Fruit fly (Drosophila melanogaster) whole organism, embryonic: Measurements from ENCODE around the gene tipE.

ENCODE experiments used
- Atf-2 ChIP-seq: fragments of 200-800 bp; sonication (Bioruptor generic); optimal IDR thresholded peaks from 2 replicates; lab custom pipeline; 2016; ENCODE audit warnings: missing biosample characterization, missing genetic modification characterization
- C15 ChIP-seq: fragments of 200-800 bp; sonication (Bioruptor generic); IDR thresholded peaks from 3 replicates; pipeline ENCODE4 v1.3.6; 2022; ENCODE audit warnings: missing biosample characterization, missing genetic modification characterization
- CG10565 ChIP-seq: fragments of 200-800 bp; sonication (Bioruptor generic); optimal IDR thresholded peaks from 3 replicates; lab custom pipeline; 2016; ENCODE audit warnings: missing biosample characterization, mild to moderate bottlenecking, missing genetic modification characterization
- CG10979 ChIP-seq: fragments of 200-800 bp; sonication (Bioruptor generic); optimal IDR thresholded peaks from 2 replicates; lab custom pipeline; 2018; ENCODE audit warnings: missing biosample characterization, mild to moderate bottlenecking, missing genetic modification characterization, moderate library complexity
- CG12219 ChIP-seq: fragments of 200-800 bp; sonication (Bioruptor generic); optimal IDR thresholded peaks from 3 replicates; lab custom pipeline; 2018; ENCODE audit warnings: missing biosample characterization, mild to moderate bottlenecking, missing genetic modification characterization
- CG14441 ChIP-seq: fragments of 200-800 bp; sonication (Bioruptor generic); IDR thresholded peaks from 2 replicates; pipeline ENCODE4 v1.3.6; 2022; ENCODE audit warnings: missing biosample characterization, missing genetic modification characterization
- CG1529 ChIP-seq: fragments of 200-800 bp; sonication (Bioruptor generic); optimal IDR thresholded peaks from 3 replicates; lab custom pipeline; 2018; ENCODE audit warnings: missing biosample characterization, missing genetic modification characterization
- CG17912 ChIP-seq: fragments of 200-800 bp; sonication (Bioruptor generic); optimal IDR thresholded peaks from 2 replicates; lab custom pipeline; 2018; ENCODE audit warnings: missing biosample characterization, mild to moderate bottlenecking, missing genetic modification characterization
- CG2875 ChIP-seq: fragments of 200-800 bp; sonication (Bioruptor generic); optimal IDR thresholded peaks from 2 replicates; lab custom pipeline; 2017; ENCODE audit warnings: missing biosample characterization, mild to moderate bottlenecking, missing genetic modification characterization, missing genetic modification reagents
- CG30020 ChIP-seq: fragments of 200-800 bp; optimal IDR thresholded peaks from 2 replicates; lab custom pipeline; 2019; ENCODE audit warnings: missing biosample characterization, mild to moderate bottlenecking, missing genetic modification characterization, moderate library complexity
- CG31388 ChIP-seq: fragments of 200-800 bp; sonication (Bioruptor generic); optimal IDR thresholded peaks from 2 replicates; lab custom pipeline; 2016; ENCODE audit warnings: missing biosample characterization, missing genetic modification characterization
- CG3163 ChIP-seq: fragments of 200-800 bp; sonication (Bioruptor generic); optimal IDR thresholded peaks from 3 replicates; lab custom pipeline; 2016; ENCODE audit warnings: missing biosample characterization, missing genetic modification characterization
- CG32772 ChIP-seq: fragments of 200-800 bp; sonication (Bioruptor generic); IDR thresholded peaks from 2 replicates; pipeline ENCODE4 v1.3.6; 2022; ENCODE audit warnings: missing biosample characterization, missing genetic modification characterization
- CG3995 ChIP-seq: fragments of 200-800 bp; sonication (Bioruptor generic); optimal IDR thresholded peaks from 3 replicates; lab custom pipeline; 2016; ENCODE audit warnings: missing biosample characterization, missing genetic modification characterization
- CG4360 ChIP-seq: fragments of 200-800 bp; sonication (Bioruptor generic); IDR thresholded peaks from 2 replicates; pipeline ENCODE4 v1.3.6; 2022; ENCODE audit warnings: missing biosample characterization, missing genetic modification characterization
- CG43689 ChIP-seq: fragments of 200-800 bp; sonication (Bioruptor generic); IDR thresholded peaks from 2 replicates; pipeline ENCODE4 v1.3.6; 2022; ENCODE audit warnings: missing biosample characterization, missing genetic modification characterization
- CG4404 ChIP-seq: fragments of 200-800 bp; sonication (Bioruptor generic); IDR thresholded peaks from 2 replicates; pipeline ENCODE4 v1.3.6; 2022; ENCODE audit warnings: missing biosample characterization, missing genetic modification characterization
- CG4617 ChIP-seq: fragments of 200-800 bp; sonication (Bioruptor generic); optimal IDR thresholded peaks from 3 replicates; lab custom pipeline; 2016; ENCODE audit warnings: missing biosample characterization, missing genetic modification characterization, borderline replicate concordance
- CG5245 ChIP-seq: fragments of 200-800 bp; sonication (Bioruptor generic); optimal IDR thresholded peaks from 3 replicates; lab custom pipeline; 2016; ENCODE audit warnings: missing biosample characterization, missing genetic modification characterization
- CG6254 ChIP-seq: fragments of 200-800 bp; sonication (Bioruptor generic); optimal IDR thresholded peaks from 3 replicates; lab custom pipeline; 2017; ENCODE audit warnings: mild to moderate bottlenecking, missing biosample characterization, missing genetic modification reagents, missing genetic modification characterization
- CG7839 ChIP-seq: fragments of 200-800 bp; sonication (Bioruptor generic); optimal IDR thresholded peaks from 3 replicates; lab custom pipeline; 2018; ENCODE audit warnings: missing biosample characterization, mild to moderate bottlenecking, missing genetic modification characterization, moderate library complexity
- CG7928 ChIP-seq: fragments of 200-800 bp; sonication (Bioruptor generic); optimal IDR thresholded peaks from 2 replicates; lab custom pipeline; 2017; ENCODE audit warnings: missing biosample characterization, mild to moderate bottlenecking, missing genetic modification characterization
- CG8478 ChIP-seq: fragments of >200 bp; optimal IDR thresholded peaks from 2 replicates; lab custom pipeline; 2018
- CG9437 ChIP-seq: fragments of 200-800 bp; sonication (Bioruptor generic); optimal IDR thresholded peaks from 2 replicates; lab custom pipeline; 2018; ENCODE audit warnings: missing biosample characterization, mild to moderate bottlenecking, missing genetic modification characterization
- Camta ChIP-seq: fragments of 200-800 bp; sonication (Bioruptor generic); optimal IDR thresholded peaks from 2 replicates; lab custom pipeline; 2016; ENCODE audit warnings: missing biosample characterization, missing genetic modification characterization
- Dad ChIP-seq: fragments of 200-800 bp; sonication (Bioruptor generic); optimal IDR thresholded peaks from 3 replicates; lab custom pipeline; 2016; ENCODE audit warnings: missing biosample characterization, missing genetic modification characterization
- Drgx ChIP-seq: fragments of 200-800 bp; sonication (Bioruptor generic); IDR thresholded peaks from 2 replicates; pipeline ENCODE4 v1.3.6; 2022; ENCODE audit warnings: missing biosample characterization, missing genetic modification characterization
- Kr ChIP-seq: fragments of 200-800 bp; sonication (Bioruptor generic); optimal IDR thresholded peaks from 2 replicates; lab custom pipeline; 2017; ENCODE audit warnings: missing biosample characterization, mild to moderate bottlenecking, missing genetic modification characterization
- MTF-1 ChIP-seq: fragments of 200-800 bp; sonication (Bioruptor generic); optimal IDR thresholded peaks from 2 replicates; lab custom pipeline; 2018; ENCODE audit warnings: missing biosample characterization, mild to moderate bottlenecking, missing genetic modification characterization, borderline replicate concordance
- PHDP ChIP-seq: fragments of 200-800 bp; sonication (Bioruptor generic); optimal IDR thresholded peaks from 3 replicates; lab custom pipeline; 2018; ENCODE audit warnings: missing biosample characterization, mild to moderate bottlenecking, missing genetic modification characterization, moderate library complexity
- Rx ChIP-seq: fragments of 200-800 bp; sonication (Bioruptor generic); IDR thresholded peaks from 2 replicates; pipeline ENCODE4 v1.3.6; 2022; ENCODE audit warnings: missing biosample characterization, missing genetic modification characterization
- Sox102F ChIP-seq: fragments of 200-800 bp; sonication (Bioruptor generic); optimal IDR thresholded peaks from 2 replicates; lab custom pipeline; 2018; ENCODE audit warnings: missing biosample characterization, mild to moderate bottlenecking, missing genetic modification characterization, moderate library complexity
- Trl ChIP-seq, 3 experiments: fragments of >200 bp in 2 of 3; fragments of 200-800 bp in 1 of 3; sonication (Bioruptor generic) in 1 of 3; optimal IDR thresholded peaks; 2 replicates in 1 of 3; 3 replicates in 2 of 3; lab custom pipeline; 2016 to 2017; ENCODE audit warnings: missing biosample characterization in 1 of 3, missing genetic modification characterization in 1 of 3
- Vsx1 ChIP-seq: fragments of 200-800 bp; sonication (Bioruptor generic); optimal IDR thresholded peaks from 2 replicates; lab custom pipeline; 2017; ENCODE audit warnings: missing biosample characterization, mild to moderate bottlenecking, missing genetic modification characterization, missing genetic modification reagents
- Xrp1 ChIP-seq: fragments of 200-800 bp; sonication (Bioruptor generic); IDR thresholded peaks from 2 replicates; pipeline ENCODE4 v1.3.6; 2022; ENCODE audit warnings: missing biosample characterization, missing genetic modification characterization
- ab ChIP-seq: fragments of 200-800 bp; sonication (Bioruptor generic); optimal IDR thresholded peaks from 2 replicates; lab custom pipeline; 2016; ENCODE audit warnings: missing biosample characterization, missing genetic modification characterization
- al ChIP-seq: fragments of 200-800 bp; sonication (Bioruptor generic); IDR thresholded peaks from 2 replicates; pipeline ENCODE4 v1.3.6; 2022; ENCODE audit warnings: missing biosample characterization, missing genetic modification characterization
- amos ChIP-seq: fragments of 200-800 bp; sonication (Bioruptor generic); IDR thresholded peaks from 2 replicates; pipeline ENCODE4 v1.3.6; 2022; ENCODE audit warnings: missing biosample characterization, missing genetic modification characterization; ENCODE audit not compliant: partially characterized antibody
- ash1 ChIP-seq: fragments of 200-800 bp; sonication (Bioruptor generic); optimal IDR thresholded peaks from 2 replicates; lab custom pipeline; 2018; ENCODE audit warnings: missing biosample characterization, mild to moderate bottlenecking, missing genetic modification characterization
- bcd ChIP-seq: fragments of 200-800 bp; sonication (Bioruptor generic); optimal IDR thresholded peaks from 2 replicates; lab custom pipeline; 2017; ENCODE audit warnings: missing biosample characterization, mild to moderate bottlenecking, missing genetic modification characterization
- cad ChIP-seq: fragments of >200 bp; optimal IDR thresholded peaks from 2 replicates; lab custom pipeline; 2017; ENCODE audit warnings: missing biosample characterization, missing genetic modification characterization
- crc ChIP-seq: fragments of 200-800 bp; sonication (Bioruptor generic); optimal IDR thresholded peaks from 2 replicates; lab custom pipeline; 2016; ENCODE audit warnings: missing biosample characterization, missing genetic modification characterization
- dmrt99B ChIP-seq: fragments of 200-800 bp; sonication (Bioruptor generic); optimal IDR thresholded peaks from 2 replicates; lab custom pipeline; 2018; ENCODE audit warnings: missing biosample characterization, mild to moderate bottlenecking, missing genetic modification characterization, moderate library complexity
- en ChIP-seq: fragments of 200-800 bp; sonication (Bioruptor generic); optimal IDR thresholded peaks from 2 replicates; lab custom pipeline; 2016; ENCODE audit warnings: missing biosample characterization, missing genetic modification characterization
- grau ChIP-seq: fragments of 200-800 bp; optimal IDR thresholded peaks from 3 replicates; lab custom pipeline; 2019; ENCODE audit warnings: missing biosample characterization, mild to moderate bottlenecking, missing genetic modification characterization, moderate library complexity
- pros ChIP-seq: fragments of 200-800 bp; sonication (Bioruptor generic); optimal IDR thresholded peaks from 3 replicates; lab custom pipeline; 2019; ENCODE audit warnings: missing biosample characterization, mild to moderate bottlenecking, missing genetic modification characterization, moderate library complexity
- ranshi ChIP-seq: fragments of 200-800 bp; sonication (Bioruptor generic); IDR thresholded peaks from 2 replicates; pipeline ENCODE4 v1.3.6; 2022; ENCODE audit warnings: missing biosample characterization, missing genetic modification characterization
- schlank ChIP-seq: fragments of 200-800 bp; sonication (Bioruptor generic); optimal IDR thresholded peaks from 2 replicates; lab custom pipeline; 2018; ENCODE audit warnings: missing biosample characterization, mild to moderate bottlenecking, missing genetic modification characterization
- ssp ChIP-seq: fragments of 200-800 bp; sonication (Bioruptor generic); IDR thresholded peaks from 2 replicates; pipeline ENCODE4 v1.3.6; 2022; ENCODE audit warnings: missing biosample characterization, missing genetic modification characterization
- tgo ChIP-seq: fragments of 200-800 bp; sonication (Bioruptor generic); IDR thresholded peaks from 3 replicates; pipeline ENCODE4 v1.3.6; 2022; ENCODE audit warnings: missing biosample characterization, missing genetic modification characterization
- trem ChIP-seq: fragments of 200-800 bp; optimal IDR thresholded peaks from 3 replicates; lab custom pipeline; 2019; ENCODE audit warnings: missing biosample characterization, mild to moderate bottlenecking, missing genetic modification characterization, moderate library complexity
- wdn ChIP-seq: fragments of 200-800 bp; sonication (Bioruptor generic); IDR thresholded peaks from 2 replicates; pipeline ENCODE4 v1.3.6; 2022; ENCODE audit warnings: missing biosample characterization, missing genetic modification characterization
- yki ChIP-seq: fragments of >200 bp; optimal IDR thresholded peaks from 3 replicates; lab custom pipeline; 2018

The tipE gene

dm6 chr3L:4186659-4187058 lies 1.6 kb upstream of the tipE start, which contains the start of gene VhaM9.7-c (continued):
- TF ChIP-seq ranshi (GFP tag; lab: Robert Waterston, UW) = no peak
- TF ChIP-seq CG4404 (GFP tag; lab: Robert Waterston, UW) = no peak
- TF ChIP-seq dmrt99B (tag; lab: Kevin White, UChicago) = no peak
- no peak for TF ChIP-seq tgo
- no peak for TF ChIP-seq schlank
- no peak for TF ChIP-seq Atf-2
- no peak for TF ChIP-seq CG10979 (tag; lab: Kevin White, UChicago)
- TF ChIP-seq cad (GFP tag; lab: Kevin White, UChicago) = peak; percentile 11
- TF ChIP-seq ab (GFP tag; lab: Kevin White, UChicago) = no peak
- no peak for TF ChIP-seq wdn
- no peak for TF ChIP-seq CG1529 (GFP tag; lab: Kevin White, UChicago)
- TF ChIP-seq CG4360 (GFP tag; lab: Robert Waterston, UW) = no peak
- TF ChIP-seq Drgx (GFP tag; lab: Robert Waterston, UW) = no peak
- no peak for TF ChIP-seq CG31388
- no peak for TF ChIP-seq ash1 (GFP tag; lab: Kevin White, UChicago)
- TF ChIP-seq al (GFP tag; lab: Robert Waterston, UW) = no peak
- TF ChIP-seq Xrp1 (GFP tag; lab: Robert Waterston, UW) = peak; percentile 36; the same call in 1 of the 2 replicates
- TF ChIP-seq CG5245 (GFP tag; lab: Kevin White, UChicago) = no peak
- peak; percentile 81 for TF ChIP-seq CG4617 (GFP tag; lab: Kevin White, UChicago)
- TF ChIP-seq Rx (GFP tag; lab: Robert Waterston, UW) = no peak
- no peak for TF ChIP-seq CG43689 (GFP tag; lab: Robert Waterston, UW)
- no peak for TF ChIP-seq CG30020 (tag; lab: Kevin White, UChicago)
- no peak for TF ChIP-seq CG3163
- peak; percentile 13 for TF ChIP-seq CG9437
- no peak for TF ChIP-seq CG10565 (GFP tag; lab: Kevin White, UChicago)
- TF ChIP-seq CG12219 (GFP tag; lab: Kevin White, UChicago) = no peak
- no peak for TF ChIP-seq Sox102F
- no peak for TF ChIP-seq crc (GFP tag; lab: Kevin White, UChicago)
- TF ChIP-seq CG8478 (lab: Kevin White, UChicago) = no peak
- TF ChIP-seq Kr = no peak
- no peak for TF ChIP-seq CG3995 (GFP tag; lab: Kevin White, UChicago)
- TF ChIP-seq CG17912 = peak; percentile 11
- no peak for TF ChIP-seq C15
- peak; percentile 32 for TF ChIP-seq Dad (GFP tag; lab: Kevin White, UChicago)
- TF ChIP-seq ssp (GFP tag; lab: Robert Waterston, UW) = peak; percentile 17; the same call in 1 of the 2 replicates
- TF ChIP-seq CG7928 = no peak
- peak; percentile 65 for TF ChIP-seq trem
- no peak for TF ChIP-seq CG7839 (tag; lab: Kevin White, UChicago)
- TF ChIP-seq CG14441 (GFP tag; lab: Robert Waterston, UW) = no peak
- TF ChIP-seq yki = no peak
- TF ChIP-seq CG2875 (GFP tag; lab: Kevin White, UChicago) = no peak
- no peak for TF ChIP-seq PHDP (tag; lab: Kevin White, UChicago)
- peak; percentile 2 for TF ChIP-seq Camta (GFP tag; lab: Kevin White, UChicago)
- peak; percentile 26 for TF ChIP-seq grau (tag; lab: Kevin White, UChicago)
- TF ChIP-seq bcd (GFP tag; lab: Kevin White, UChicago) = peak; percentile 17
- TF ChIP-seq amos (GFP tag; lab: Robert Waterston, UW) = no peak
- no peak for TF ChIP-seq pros (GFP tag; lab: Kevin White, UChicago)
- TF ChIP-seq en (GFP tag; lab: Kevin White, UChicago) = no peak
- TF ChIP-seq CG32772 (GFP tag; lab: Robert Waterston, UW) = no peak
- no peak for TF ChIP-seq Vsx1
- TF ChIP-seq MTF-1 = no peak
- no peak for TF ChIP-seq Trl (optimal IDR thresholded peaks at IDR 0.05; lab: Kevin White, UChicago)
- TF ChIP-seq Trl (GFP tag; optimal IDR thresholded peaks at IDR 0.05; lab: Kevin White, UChicago) = peak; percentile 22
- no peak for TF ChIP-seq CG6254 (GFP tag; lab: Kevin White, UChicago)
